Fruit fly (Drosophila melanogaster) whole organism, prepupa: ENCODE results near the gene bam.

Experiments used
- CG15336 ChIP-seq: fragments of 200-800 bp; sonication (Bioruptor generic); IDR thresholded peaks from 2 replicates; pipeline ENCODE4 v1.3.6; 2022; ENCODE audit warnings: missing biosample characterization, missing genetic modification characterization
- CG31627 ChIP-seq: fragments of 200-800 bp; sonication (Bioruptor generic); optimal IDR thresholded peaks from 3 replicates; lab custom pipeline; 2016; ENCODE audit warnings: missing biosample characterization, missing genetic modification characterization
- CG6854 ChIP-seq: fragments of 200-800 bp; sonication (Bioruptor generic); optimal IDR thresholded peaks from 2 replicates; lab custom pipeline; 2017; ENCODE audit warnings: missing biosample characterization, mild to moderate bottlenecking, missing genetic modification characterization
- CG8632 ChIP-seq: fragments of 200-800 bp; sonication (Bioruptor generic); optimal IDR thresholded peaks from 3 replicates; lab custom pipeline; 2016; ENCODE audit warnings: missing biosample characterization, missing genetic modification characterization
- CG9139 ChIP-seq: fragments of 200-800 bp; sonication (Bioruptor generic); optimal IDR thresholded peaks from 3 replicates; lab custom pipeline; 2017; ENCODE audit warnings: missing biosample characterization, mild to moderate bottlenecking, missing genetic modification characterization
- Hr38 ChIP-seq: sonication (Bioruptor generic); optimal IDR thresholded peaks from 2 replicates; lab custom pipeline; 2016; ENCODE audit warnings: missing biosample characterization, missing genetic modification characterization
- Hr4 ChIP-seq: fragments of 200-800 bp; sonication (Bioruptor generic); optimal IDR thresholded peaks from 3 replicates; lab custom pipeline; 2016; ENCODE audit warnings: missing biosample characterization, missing genetic modification characterization
- Smox ChIP-seq: fragments of 200-800 bp; sonication (Bioruptor generic); optimal IDR thresholded peaks from 3 replicates; lab custom pipeline; 2016; ENCODE audit warnings: missing biosample characterization, missing genetic modification characterization
- achi ChIP-seq: fragments of 200-800 bp; sonication (Bioruptor generic); optimal IDR thresholded peaks from 3 replicates; lab custom pipeline; 2016; ENCODE audit warnings: missing biosample characterization, missing genetic modification characterization
- cyc ChIP-seq: fragments of 200-800 bp; sonication (Bioruptor generic); optimal IDR thresholded peaks from 3 replicates; lab custom pipeline; 2016; ENCODE audit warnings: missing biosample characterization, missing genetic modification characterization
- net ChIP-seq: fragments of 200-800 bp; sonication (Bioruptor generic); optimal IDR thresholded peaks from 3 replicates; lab custom pipeline; 2016; ENCODE audit warnings: missing biosample characterization, missing genetic modification characterization

DNA sequence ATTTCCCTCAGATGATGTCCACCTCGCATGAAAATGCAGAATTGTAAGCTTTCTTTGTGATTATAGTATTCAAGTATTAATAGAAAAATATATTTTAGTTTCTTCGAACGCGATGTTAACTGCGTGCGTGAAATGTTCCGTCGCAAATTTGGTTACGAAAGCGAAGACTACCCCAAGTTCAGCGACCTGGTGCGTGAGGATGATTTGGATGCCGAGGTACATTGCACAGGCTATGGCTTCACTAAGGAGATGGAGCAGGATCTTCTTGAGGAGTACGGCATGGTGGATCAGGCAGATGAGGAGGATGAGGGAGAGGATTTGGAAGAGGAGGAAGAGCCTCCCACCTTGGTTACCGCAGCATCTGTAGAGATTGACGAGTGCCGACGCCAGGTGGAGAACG, 21.8 kb upstream of the bam start:
- TF ChIP-seq Smox (GFP tag; lab: Kevin White, UChicago): no peak
- TF ChIP-seq CG6854 (GFP tag; lab: Kevin White, UChicago): no peak
- no peak for TF ChIP-seq CG8632 (GFP tag; lab: Kevin White, UChicago)
- TF ChIP-seq CG31627: no peak
- no peak for TF ChIP-seq achi (GFP tag; lab: Kevin White, UChicago)
- no peak for TF ChIP-seq cyc
- no peak for TF ChIP-seq CG15336 (GFP tag; lab: Robert Waterston, UW)
- no peak for TF ChIP-seq Hr38 (GFP tag; lab: Kevin White, UChicago)
- no peak for TF ChIP-seq net (GFP tag; lab: Kevin White, UChicago)
- TF ChIP-seq CG9139: no peak
- TF ChIP-seq Hr4 (GFP tag; lab: Kevin White, UChicago): no peak
